Fruit fly (Drosophila melanogaster) Kc167 (cell line): ENCODE results near the gene Piezo.

Experiments
- Myc ChIP-seq: fragments of >200 bp; optimal IDR thresholded peaks from 2 replicates; lab custom pipeline; 2017; ENCODE audit warnings: missing external identifiers
- Sin3A ChIP-seq: fragments of >200 bp; optimal IDR thresholded peaks from 2 replicates; lab custom pipeline; 2018; ENCODE audit warnings: missing external identifiers
- h ChIP-seq: fragments of >200 bp; optimal IDR thresholded peaks from 3 replicates; lab custom pipeline; 2018; ENCODE audit warnings: missing external identifiers
- insv ChIP-seq: fragments of >200 bp; optimal IDR thresholded peaks from 3 replicates; lab custom pipeline; 2018; ENCODE audit warnings: missing external identifiers
- psq ChIP-seq: fragments of >200 bp; optimal IDR thresholded peaks from 2 replicates; lab custom pipeline; 2017; ENCODE audit warnings: missing external identifiers
- ttk ChIP-seq: sonication (Bioruptor generic); optimal IDR thresholded peaks from 2 replicates; lab custom pipeline; 2017; ENCODE audit warnings: missing external identifiers

Piezo gene

DNA sequence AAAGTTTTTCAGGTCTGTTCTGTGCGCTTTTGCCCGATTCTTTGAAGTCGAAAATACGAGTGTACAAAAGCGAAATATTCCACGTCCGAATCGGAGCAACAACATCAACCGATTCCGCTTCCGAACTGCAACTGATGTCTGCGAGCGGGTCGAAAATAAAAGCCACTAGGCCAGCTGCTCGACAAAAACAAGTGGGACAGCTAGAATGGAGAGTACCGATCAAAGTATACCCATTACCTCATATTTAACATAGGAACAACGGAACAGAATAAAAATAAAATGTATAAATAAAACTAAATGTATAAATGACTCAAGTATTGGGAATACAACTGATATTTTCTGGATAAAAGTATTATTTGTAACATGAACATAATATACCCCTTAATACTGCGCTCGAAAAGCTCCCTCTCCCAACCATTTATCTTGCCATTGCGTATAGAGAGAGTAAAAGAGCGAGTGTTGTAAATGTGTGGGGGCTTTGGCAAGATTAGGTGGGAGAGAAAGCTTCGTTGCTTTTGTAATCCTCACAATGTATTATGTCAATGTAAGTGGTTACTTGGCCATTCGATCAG lies 42.2 kb downstream of the Piezo start, which contains the start of gene SLC5A11:
SLC5A11 (minus strand) TSS at position 137 of the 572 bp plus-strand sequence.
- TF ChIP-seq ttk (lab: Kevin White, UChicago): no peak
- no peak for TF ChIP-seq Sin3A
- TF ChIP-seq insv (lab: Kevin White, UChicago): no peak
- no peak for TF ChIP-seq h (lab: Kevin White, UChicago)
- no peak for TF ChIP-seq Myc (lab: Kevin White, UChicago)
- TF ChIP-seq psq: no peak

DNA sequence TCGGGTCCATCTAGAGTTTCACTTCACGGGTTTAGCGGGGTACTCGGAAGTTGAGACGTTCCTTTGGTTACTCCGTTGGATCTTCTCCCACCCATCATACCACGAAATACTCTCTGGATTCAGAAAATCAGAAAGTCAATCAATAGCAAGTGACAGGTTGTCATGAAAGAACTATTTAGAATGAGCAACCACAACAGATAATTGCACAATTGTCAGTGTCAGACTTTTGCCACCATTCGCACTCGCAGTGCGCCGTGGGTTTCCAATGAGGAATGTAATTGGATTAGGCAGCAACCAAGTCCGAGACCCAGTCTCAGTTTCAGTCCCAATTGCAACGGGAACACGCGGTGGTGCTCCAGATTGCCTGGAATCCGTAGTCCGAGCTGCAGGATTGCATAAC lies 43.0 kb downstream of the Piezo start, which contains the start of gene CG8419:
CG8419 (plus strand) TSS at position 301 of the 400 bp plus-strand sequence.
- TF ChIP-seq Sin3A: no peak
- no peak for TF ChIP-seq Myc (lab: Kevin White, UChicago)
- no peak for TF ChIP-seq ttk (lab: Kevin White, UChicago)
- no peak for TF ChIP-seq psq
- no peak for TF ChIP-seq h (lab: Kevin White, UChicago)

DNA sequence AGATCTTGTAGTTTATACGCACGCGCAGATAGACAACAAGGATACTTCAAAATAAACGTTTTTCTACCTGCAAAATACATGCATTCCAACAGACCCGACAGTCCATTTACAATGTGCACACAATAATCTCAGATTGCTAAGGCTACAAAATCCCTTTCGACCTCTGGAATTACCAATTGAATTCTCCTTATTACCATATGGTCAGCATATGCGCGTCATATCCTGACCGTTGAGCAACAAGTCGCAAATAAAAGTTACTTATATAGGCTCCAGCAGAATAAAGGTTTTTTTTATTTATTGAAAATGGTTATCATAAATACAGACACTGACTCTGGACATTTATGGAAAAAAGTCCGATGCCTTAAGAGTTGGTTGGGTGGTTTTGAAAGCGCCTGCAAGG lies 46.5 kb downstream of the Piezo start:
- TF ChIP-seq psq (no peak), h (lab: Kevin White, UChicago) (no peak), insv (lab: Kevin White, UChicago) (no peak), Sin3A (no peak), ttk (lab: Kevin White, UChicago) (no peak), Myc (lab: Kevin White, UChicago) (no peak)

DNA sequence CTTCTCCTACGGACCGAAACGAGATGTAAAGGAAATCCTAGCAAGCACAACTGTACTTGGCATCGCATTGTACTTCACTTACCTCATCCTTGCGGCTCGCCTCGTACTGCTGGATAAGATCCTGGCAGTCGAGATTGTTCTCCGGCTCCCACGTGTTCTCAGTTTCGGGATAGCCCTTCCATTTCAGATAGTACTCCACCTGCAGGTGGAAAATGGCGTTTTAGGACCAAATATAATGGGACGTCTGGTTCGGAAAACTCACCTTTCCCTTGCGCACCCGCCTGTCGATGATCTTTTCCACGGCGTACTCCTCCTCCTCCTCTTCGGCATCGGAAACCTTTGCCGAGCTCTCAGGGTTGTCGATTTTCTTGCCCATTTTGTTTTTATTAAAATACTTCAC lies 47.6 kb downstream of the Piezo start:
- TF ChIP-seq insv (lab: Kevin White, UChicago): no peak
- TF ChIP-seq psq: no peak
- TF ChIP-seq ttk (lab: Kevin White, UChicago): no peak
- TF ChIP-seq Myc (lab: Kevin White, UChicago): no peak
- no peak for TF ChIP-seq Sin3A
- no peak for TF ChIP-seq h (lab: Kevin White, UChicago)

DNA sequence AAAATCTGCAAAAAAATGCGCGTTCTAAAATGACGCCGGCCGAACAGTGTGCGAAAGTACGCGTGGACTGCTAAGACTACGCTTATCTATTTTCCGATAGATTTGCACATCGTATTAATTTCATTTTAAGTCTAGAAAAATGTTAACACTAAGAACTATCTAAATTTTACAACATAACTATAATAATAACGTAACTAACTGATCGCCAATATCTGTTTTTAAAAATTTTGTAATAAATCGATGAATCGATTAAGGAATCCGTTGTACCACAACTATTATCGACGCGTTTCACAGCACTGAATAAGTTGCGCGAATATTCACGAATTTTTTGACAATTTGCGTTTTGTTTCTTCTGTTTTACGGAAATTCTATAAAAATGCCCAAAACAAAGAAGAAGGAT lies 48.2 kb downstream of the Piezo start, which contains the start of gene Ssb-c31a:
Ssb-c31a (plus strand) TSS at position 278 of the 400 bp plus-strand sequence.
- TF ChIP-seq Sin3A: no peak
- TF ChIP-seq insv (lab: Kevin White, UChicago): no peak
- TF ChIP-seq ttk (lab: Kevin White, UChicago): no peak
- TF ChIP-seq psq: no peak
- no peak for TF ChIP-seq Myc (lab: Kevin White, UChicago)
- no peak for TF ChIP-seq h (lab: Kevin White, UChicago)

DNA sequence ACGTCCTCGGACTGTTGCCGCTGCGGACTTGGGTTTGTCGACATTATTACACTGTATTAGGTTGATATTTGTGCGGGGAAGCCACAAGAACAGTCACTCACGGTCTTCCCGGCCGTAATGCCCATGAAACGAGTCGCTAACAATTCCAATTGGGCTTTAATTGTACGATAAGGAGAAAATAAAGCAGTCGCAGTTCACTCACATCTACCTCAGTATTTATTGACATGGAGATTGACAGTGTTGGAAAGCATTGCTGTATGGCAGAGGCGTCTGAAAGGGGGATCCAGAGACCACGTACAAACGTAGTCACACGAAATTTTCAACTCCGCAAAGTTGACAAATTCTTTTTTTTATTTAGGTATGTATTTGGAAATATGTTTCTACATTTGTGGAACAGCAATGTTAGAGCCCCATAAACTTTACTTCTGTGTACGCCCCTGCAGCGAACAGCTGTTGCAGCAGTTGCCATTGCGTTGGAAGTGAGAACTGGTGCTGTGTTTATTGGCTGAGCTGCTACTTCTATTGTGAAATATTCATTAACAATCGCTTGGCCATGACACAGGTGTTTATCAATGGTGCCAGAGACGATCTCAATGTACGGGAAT lies 49.9 kb downstream of the Piezo start, which contains the start of the genes CG8372 and CG8360:
CG8372 (minus strand) TSS at position 237 of the 605 bp plus-strand sequence.
CG8360 (plus strand) TSS at position 294 of the 605 bp plus-strand sequence.
- TF ChIP-seq ttk (lab: Kevin White, UChicago): no peak
- TF ChIP-seq insv (lab: Kevin White, UChicago): no peak
- TF ChIP-seq h (lab: Kevin White, UChicago): no peak
- no peak for TF ChIP-seq Myc (lab: Kevin White, UChicago)
- TF ChIP-seq psq: no peak
- TF ChIP-seq Sin3A: no peak

DNA sequence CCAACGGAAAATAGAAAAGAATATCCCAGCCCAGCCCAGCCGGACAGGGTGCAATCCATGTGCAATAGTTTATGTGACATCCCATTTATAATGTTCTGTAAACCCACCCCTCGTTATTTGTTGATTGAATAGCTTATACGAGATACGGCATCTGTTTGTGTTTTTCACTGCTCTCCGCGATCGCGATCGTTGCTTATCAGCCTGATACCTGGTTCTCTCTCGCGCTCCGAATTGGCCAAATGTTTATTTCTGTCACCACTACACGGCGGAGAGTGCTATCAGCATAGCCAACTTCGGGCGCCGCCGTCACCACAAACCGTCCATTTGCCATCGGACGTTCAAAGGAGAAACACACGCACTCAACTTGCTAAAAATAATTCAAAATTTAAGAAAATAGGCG lies 51.1 kb downstream of the Piezo start, which contains the start of gene CG8353:
CG8353 (plus strand) TSS at position 59 of the 400 bp plus-strand sequence.
- TF ChIP-seq insv (lab: Kevin White, UChicago) (no peak), Sin3A (no peak), h (lab: Kevin White, UChicago) (no peak), ttk (lab: Kevin White, UChicago) (no peak), psq (no peak), Myc (lab: Kevin White, UChicago) (no peak)

DNA sequence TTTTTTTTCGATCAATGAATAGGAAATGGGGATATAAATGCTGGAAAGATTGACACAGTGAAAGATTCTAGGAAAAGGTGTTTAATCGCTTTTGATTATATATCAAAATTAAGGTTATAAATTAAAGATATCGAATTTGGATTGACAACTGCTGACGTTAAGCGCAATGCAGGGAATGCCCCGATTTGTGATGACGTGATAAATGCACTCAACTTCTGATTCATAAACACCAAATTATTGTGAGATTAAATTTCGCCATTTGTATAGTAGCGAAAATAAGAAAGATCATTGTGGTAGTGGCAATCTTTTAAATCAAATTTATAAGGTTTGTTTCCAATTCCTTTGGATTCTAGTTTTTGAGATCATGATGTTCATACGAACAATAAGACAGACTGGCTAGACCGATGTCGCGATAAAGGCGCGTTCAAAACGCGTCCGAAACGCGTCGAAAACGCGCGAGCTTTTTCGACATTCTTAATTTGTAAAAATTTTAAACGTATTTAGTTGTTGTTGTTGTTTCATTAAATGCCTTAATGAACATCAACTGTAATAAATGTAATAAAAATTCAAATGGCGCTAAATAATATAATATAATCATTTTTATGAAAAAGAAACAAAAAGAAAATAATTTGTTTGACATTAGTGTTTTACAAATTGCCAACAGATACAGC lies 52.5 kb downstream of the Piezo start, which contains the start of gene CG8349:
CG8349 (plus strand) TSS at position 657 of the 671 bp plus-strand sequence.
- TF ChIP-seq psq (no peak), Sin3A (no peak), ttk (lab: Kevin White, UChicago) (no peak), Myc (lab: Kevin White, UChicago) (no peak), insv (lab: Kevin White, UChicago) (no peak), h (lab: Kevin White, UChicago) (no peak)

DNA sequence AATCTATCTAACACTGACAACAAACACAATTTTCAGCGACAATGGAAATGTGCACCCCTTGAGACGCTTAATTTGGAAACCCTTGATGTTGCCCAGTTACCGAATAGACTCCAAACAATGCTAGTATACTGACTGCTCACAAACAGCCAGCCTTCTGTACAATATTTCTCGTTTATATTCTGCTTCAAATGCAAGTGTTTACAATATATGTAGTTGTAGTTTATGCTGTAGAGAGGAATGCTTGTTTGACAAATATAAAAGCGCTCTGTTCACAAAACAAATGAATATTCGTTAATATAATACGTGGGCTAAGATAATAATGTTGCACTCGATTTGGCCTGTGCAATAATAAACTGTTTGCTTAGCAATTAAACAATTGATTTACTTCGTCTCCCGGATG lies 55.0 kb downstream of the Piezo start, which contains the start of gene CG8292:
CG8292 (minus strand) TSS at position 101 of the 400 bp plus-strand sequence.
- TF ChIP-seq Sin3A (no peak), ttk (lab: Kevin White, UChicago) (no peak), insv (lab: Kevin White, UChicago) (no peak), h (lab: Kevin White, UChicago) (no peak), psq (no peak), Myc (lab: Kevin White, UChicago) (no peak)

DNA sequence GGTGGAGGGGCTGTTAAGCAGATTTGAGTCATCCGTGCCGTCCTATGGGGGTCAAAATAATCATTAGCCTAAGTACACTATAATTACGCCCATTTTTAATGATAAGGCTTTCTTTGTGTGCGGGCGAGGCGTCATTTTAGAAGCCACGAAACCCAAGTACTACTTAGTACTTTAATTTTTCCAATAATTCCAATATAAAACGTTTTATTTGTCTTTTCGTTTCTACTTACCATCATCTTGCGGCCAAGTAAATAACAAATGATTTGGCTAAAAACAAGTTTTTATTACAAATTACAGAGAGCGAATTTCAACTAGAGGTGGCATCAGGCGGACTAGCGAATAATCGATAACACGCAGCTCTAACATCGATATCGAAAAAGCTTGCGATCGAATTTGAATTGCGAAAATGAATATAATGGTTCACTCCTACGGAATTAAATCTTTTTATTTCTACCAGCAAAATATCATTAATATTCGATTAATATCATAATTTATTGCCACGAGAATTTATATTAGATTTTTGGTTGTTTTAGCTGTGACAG lies 57.6 kb downstream of the Piezo start, which contains the start of gene Snx6:
Snx6 (minus strand) TSS at position 349 of the 542 bp plus-strand sequence.
- TF ChIP-seq Sin3A: no peak
- TF ChIP-seq ttk (lab: Kevin White, UChicago): no peak
- TF ChIP-seq h (lab: Kevin White, UChicago): no peak
- TF ChIP-seq Myc (lab: Kevin White, UChicago): no peak
- TF ChIP-seq psq: no peak
- no peak for TF ChIP-seq insv (lab: Kevin White, UChicago)

DNA sequence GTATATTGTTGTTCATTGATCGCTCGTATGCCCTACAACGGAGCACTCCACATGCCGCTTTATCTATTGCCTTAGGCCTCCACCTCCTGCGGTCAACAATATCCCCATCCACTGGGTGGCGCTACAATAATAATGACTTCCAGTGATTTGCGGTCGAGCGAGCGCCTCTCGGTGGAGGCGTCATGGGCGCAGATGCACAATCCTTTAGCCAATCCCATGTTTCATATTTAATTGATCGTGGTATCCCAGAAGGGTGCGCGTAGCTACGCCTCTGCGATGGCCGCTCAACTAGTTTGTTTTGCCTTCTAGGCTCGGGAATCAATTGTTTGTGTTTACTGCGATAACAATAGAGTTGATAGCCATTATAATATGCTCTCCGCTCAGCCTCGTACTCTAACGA lies 66.3 kb downstream of the Piezo start:
- TF ChIP-seq Myc (lab: Kevin White, UChicago) (no peak), h (lab: Kevin White, UChicago) (no peak), ttk (lab: Kevin White, UChicago) (no peak), psq (no peak), Sin3A (no peak), insv (lab: Kevin White, UChicago) (no peak)
